Fruit fly (Drosophila melanogaster): ENCODE measurements around the gene Bin1.
A peak's percentile ranks its signal among the peaks of the same experiment; 100 is the strongest.

Bin1 gene

dm6 chr3R:16202335-16203024, 13.1 kb upstream of the Bin1 start (continued):
- TF ChIP-seq slbo (GFP tag; IDR thresholded peaks at IDR 0.05) (no peak), chn (GFP tag; optimal IDR thresholded peaks at IDR 0.05) (no peak), Atf6 (GFP tag; IDR thresholded peaks at IDR 0.05) (peak; percentile 48), sim (GFP tag; IDR thresholded peaks at IDR 0.05) (no peak), exex (tag; optimal IDR thresholded peaks at IDR 0.05) (peak; percentile 93), CG9817 (tag; optimal IDR thresholded peaks at IDR 0.05) (no peak), lov (optimal IDR thresholded peaks at IDR 0.05) (no peak), lov (GFP tag; IDR thresholded peaks at IDR 0.05) (no peak), Atf-2 (GFP tag; optimal IDR thresholded peaks at IDR 0.05) (no peak), hkb (optimal IDR thresholded peaks at IDR 0.05) (no peak), hkb (GFP tag; IDR thresholded peaks at IDR 0.05) (no peak), dan (GFP tag; IDR thresholded peaks at IDR 0.05) (no peak), fd96Cb (tag; optimal IDR thresholded peaks at IDR 0.05) (no peak), CG13123 (GFP tag; optimal IDR thresholded peaks at IDR 0.05) (no peak), tap (tag; optimal IDR thresholded peaks at IDR 0.05) (no peak), sc (optimal IDR thresholded peaks at IDR 0.05) (no peak), sc (GFP tag; optimal IDR thresholded peaks at IDR 0.05) (no peak), Bteb2 (GFP tag; optimal IDR thresholded peaks at IDR 0.05) (no peak), CG3726 (GFP tag; IDR thresholded peaks at IDR 0.05) (no peak), ftz-f1 (GFP tag; optimal IDR thresholded peaks at IDR 0.05) (no peak), Six4 (GFP tag; optimal IDR thresholded peaks at IDR 0.05) (no peak), NC2α (GFP tag; optimal IDR thresholded peaks at IDR 0.05) (no peak), CG6791 (GFP tag; IDR thresholded peaks at IDR 0.05; ENCODE audit: partially characterized antibody) (no peak), gfzf (GFP tag; optimal IDR thresholded peaks at IDR 0.05) (no peak), sug (tag; optimal IDR thresholded peaks at IDR 0.05) (peak; percentile 58), bowl (GFP tag; IDR thresholded peaks at IDR 0.05) (no peak), CG3838 (GFP tag; optimal IDR thresholded peaks at IDR 0.05) (no peak), mirr (GFP tag; optimal IDR thresholded peaks at IDR 0.05) (peak; percentile 12), zf30C (GFP tag; optimal IDR thresholded peaks at IDR 0.05) (no peak), pb (GFP tag; optimal IDR thresholded peaks at IDR 0.05) (no peak), gt (GFP tag; IDR thresholded peaks at IDR 0.05) (no peak), CG2875 (GFP tag; optimal IDR thresholded peaks at IDR 0.05) (no peak), oc (tag; optimal IDR thresholded peaks at IDR 0.05) (no peak), vvl (GFP tag; IDR thresholded peaks at IDR 0.05) (no peak), ap (GFP tag; IDR thresholded peaks at IDR 0.05) (no peak), tin (GFP tag; optimal IDR thresholded peaks at IDR 0.05) (no peak), prd (optimal IDR thresholded peaks at IDR 0.05) (no peak), prd (GFP tag; IDR thresholded peaks at IDR 0.05) (no peak), CG10267 (tag; optimal IDR thresholded peaks at IDR 0.05) (no peak), Nf-YC (tag; optimal IDR thresholded peaks at IDR 0.05) (peak; percentile 38), onecut (GFP tag; IDR thresholded peaks at IDR 0.05) (no peak), ttk (GFP tag; IDR thresholded peaks at IDR 0.05) (no peak), Deaf1 (tag; optimal IDR thresholded peaks at IDR 0.05) (no peak), Pdp1 (GFP tag; optimal IDR thresholded peaks at IDR 0.05) (peak in 1 of 2 experiments; percentile 68), CG3281 (GFP tag; optimal IDR thresholded peaks at IDR 0.05) (no peak), CG9797 (GFP tag; optimal IDR thresholded peaks at IDR 0.05) (no peak), CG16863 (GFP tag; optimal IDR thresholded peaks at IDR 0.05) (no peak), gcm (GFP tag; optimal IDR thresholded peaks at IDR 0.05) (no peak), wor (GFP tag; IDR thresholded peaks at IDR 0.05) (no peak), sens (GFP tag) (peak; percentile 67), grn (GFP tag; optimal IDR thresholded peaks at IDR 0.05) (peak; percentile 45), HmgZ (tag; optimal IDR thresholded peaks at IDR 0.05) (peak; percentile 41), Bgb (GFP tag; IDR thresholded peaks at IDR 0.05; ENCODE audit: partially characterized antibody) (no peak)
